Fruit fly (Drosophila melanogaster): ENCODE results near the gene danr.

- no peak for TF ChIP-seq h (optimal IDR thresholded peaks at IDR 0.05)
- no peak for TF ChIP-seq ttk (optimal IDR thresholded peaks at IDR 0.05)
- TF ChIP-seq Myc (optimal IDR thresholded peaks at IDR 0.05) = no peak
- TF ChIP-seq Sin3A (optimal IDR thresholded peaks at IDR 0.05) = no peak
- no peak for TF ChIP-seq insv (optimal IDR thresholded peaks at IDR 0.05)
Measured at dm6 chr3R:25166788-25167187, 28.9 kb downstream of the danr start.

Data from Kc167 (cell line).